Fruit fly (Drosophila melanogaster) whole organism, prepupa: ENCODE results near the gene CG1622.

Experiments used
- CG11294 ChIP-seq: fragments of 200-800 bp; sonication (Bioruptor generic); IDR thresholded peaks from 2 replicates; pipeline ENCODE4 v1.3.6; 2022; ENCODE audit warnings: missing biosample characterization, missing genetic modification characterization
- CG1621 ChIP-seq: fragments of 200-800 bp; sonication (Bioruptor generic); optimal IDR thresholded peaks from 3 replicates; lab custom pipeline; 2018; ENCODE audit warnings: missing biosample characterization, mild to moderate bottlenecking, missing genetic modification characterization

DNA sequence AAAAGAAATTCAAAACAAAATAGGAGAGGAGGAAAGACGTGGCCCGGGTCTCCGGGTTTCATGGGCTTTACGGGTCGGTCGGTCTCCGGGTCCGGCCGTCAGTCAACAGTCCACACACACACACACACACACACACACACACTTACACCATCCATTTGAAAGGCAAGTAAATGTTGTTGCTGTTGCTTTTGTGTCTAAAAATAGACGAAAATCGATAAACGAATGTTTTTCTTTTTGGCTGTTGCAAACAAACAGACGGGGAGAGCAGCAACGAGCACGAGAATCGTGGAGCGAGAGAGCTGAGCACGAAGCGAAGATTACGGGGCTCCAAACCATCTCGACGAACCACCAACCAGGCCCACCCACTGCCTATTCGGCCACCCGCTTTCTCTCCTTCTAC, 16.6 kb upstream of the CG1622 start:
- no peak for TF ChIP-seq CG1621
- no peak for TF ChIP-seq CG11294 (GFP tag; lab: Robert Waterston, UW)
